Fruit fly (Drosophila melanogaster) whole organism: ENCODE measurements around the gene Act5C.
"Not testable (repeated sequence)": the region's sequence is repeated elsewhere in the genome, so short reads cannot be mapped to it uniquely, and the experiment has no call there.

Experiments used
- EcR ChIP-seq, 2 experiments: fragments of >200 bp; optimal IDR thresholded peaks; 2 replicates each; lab custom pipeline; 2017; ENCODE audit warnings: missing biosample characterization in 2 of 2, missing genetic modification characterization in 2 of 2, missing genetic modification reagents in 2 of 2
- pan ChIP-seq: fragments of >200 bp; optimal IDR thresholded peaks from 2 replicates; lab custom pipeline; 2017

DNA sequence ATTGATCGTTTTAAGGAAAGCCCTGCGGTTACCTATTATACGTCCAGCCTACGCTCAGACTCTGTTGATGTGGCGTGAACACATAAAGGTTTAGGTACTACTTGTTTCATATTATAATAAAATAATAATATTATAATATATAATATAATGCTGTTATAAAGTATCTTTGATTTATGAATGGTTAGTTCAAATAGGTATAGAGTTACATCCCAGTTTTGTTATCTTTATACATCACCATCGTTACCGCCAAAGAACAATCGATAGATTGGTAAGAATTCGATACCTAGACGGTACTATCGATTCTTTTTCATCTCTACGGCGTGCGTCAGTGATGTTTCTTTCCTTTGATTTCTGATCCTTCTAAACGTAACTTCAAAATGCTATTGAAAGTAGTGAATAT, 41.6 kb downstream of the Act5C start, which contains the start of gene CG12728:
- TF ChIP-seq pan (lab: Kevin White, UChicago); EcR (GFP tag; optimal IDR thresholded peaks at IDR 0.05; lab: Kevin White, UChicago): not testable (repeated sequence)
